Fruit fly (Drosophila melanogaster) whole organism, wandering third instar larva: ENCODE measurements around the gene CG31815.

Experiments used
- Abd-B ChIP-seq: fragments of >200 bp; optimal IDR thresholded peaks from 2 replicates; lab custom pipeline; 2017; ENCODE audit warnings: missing biosample characterization, missing genetic modification characterization
- CG32264 ChIP-seq: fragments of 200-800 bp; sonication (Bioruptor generic); optimal IDR thresholded peaks from 2 replicates; lab custom pipeline; 2016; ENCODE audit warnings: missing biosample characterization, missing genetic modification characterization
- CG9705 ChIP-seq: fragments of 200-800 bp; sonication (Bioruptor generic); optimal IDR thresholded peaks from 2 replicates; lab custom pipeline; 2018; ENCODE audit warnings: missing biosample characterization, mild to moderate bottlenecking, missing genetic modification characterization
- CrebA ChIP-seq: fragments of 200-800 bp; sonication (Bioruptor generic); optimal IDR thresholded peaks from 2 replicates; lab custom pipeline; 2016; ENCODE audit warnings: missing biosample characterization, mild to moderate bottlenecking, missing genetic modification characterization, borderline replicate concordance
- Dfd ChIP-seq: fragments of >200 bp; optimal IDR thresholded peaks from 2 replicates; lab custom pipeline; 2017; ENCODE audit warnings: missing biosample characterization, missing genetic modification characterization
- Dif ChIP-seq: fragments of 200-275, 200-300 bp; sonication (Bioruptor generic); optimal IDR thresholded peaks from 2 replicates; lab custom pipeline; 2018; ENCODE audit warnings: missing biosample characterization, missing genetic modification characterization; ENCODE audit not compliant: partially characterized antibody
- GATAd ChIP-seq: sonication (Bioruptor generic); optimal IDR thresholded peaks from 2 replicates; lab custom pipeline; 2016; ENCODE audit warnings: missing biosample characterization, missing genetic modification characterization
- HLH106 ChIP-seq: fragments of 200-800 bp; optimal IDR thresholded peaks from 3 replicates; lab custom pipeline; 2019; ENCODE audit warnings: missing biosample characterization, mild to moderate bottlenecking, missing genetic modification characterization, moderate library complexity
- Hnf4 ChIP-seq: fragments of 200-800 bp; sonication (Bioruptor generic); optimal IDR thresholded peaks from 2 replicates; lab custom pipeline; 2016; ENCODE audit warnings: missing biosample characterization, mild to moderate bottlenecking, missing genetic modification characterization
- Hr78 ChIP-seq: fragments of >200 bp; optimal IDR thresholded peaks from 2 replicates; lab custom pipeline; 2017; ENCODE audit warnings: missing biosample characterization, missing genetic modification characterization
- Hr83 ChIP-seq: fragments of 200-300 bp; sonication (Bioruptor generic); optimal IDR thresholded peaks from 2 replicates; lab custom pipeline; 2016; ENCODE audit warnings: missing biosample characterization, mild to moderate bottlenecking, missing genetic modification characterization, moderate library complexity; ENCODE audit not compliant: poor library complexity, severe bottlenecking
- Jra ChIP-seq: sonication (Bioruptor generic); optimal IDR thresholded peaks from 2 replicates; lab custom pipeline; 2016; ENCODE audit warnings: missing biosample characterization, missing genetic modification characterization
- Mio ChIP-seq: sonication (Bioruptor generic); optimal IDR thresholded peaks from 2 replicates; lab custom pipeline; 2016; ENCODE audit warnings: missing biosample characterization, missing genetic modification characterization
- Myc ChIP-seq: fragments of >200 bp; optimal IDR thresholded peaks from 2 replicates; lab custom pipeline; 2017
- N ChIP-seq: fragments of >200 bp; optimal IDR thresholded peaks from 2 replicates; lab custom pipeline; 2018; ENCODE audit warnings: missing biosample characterization, missing external identifiers, missing genetic modification characterization
- OdsH ChIP-seq: fragments of 200-800 bp; sonication (Bioruptor generic); optimal IDR thresholded peaks from 2 replicates; lab custom pipeline; 2016; ENCODE audit warnings: missing biosample characterization, mild to moderate bottlenecking, missing genetic modification characterization
- Rel ChIP-seq, 2 experiments: fragments of 200-800 bp; sonication (Bioruptor generic) in 1 of 2; optimal IDR thresholded peaks; 2 replicates in 1 of 2; 3 replicates in 1 of 2; lab custom pipeline; 2016 to 2019; ENCODE audit warnings: mild to moderate bottlenecking in 2 of 2, missing biosample characterization in 2 of 2, missing genetic modification characterization in 2 of 2, moderate library complexity in 1 of 2
- Sp1 ChIP-seq: fragments of 200-800 bp; sonication (Bioruptor generic); optimal IDR thresholded peaks from 3 replicates; lab custom pipeline; 2019; ENCODE audit warnings: missing biosample characterization, mild to moderate bottlenecking, missing genetic modification characterization, moderate library complexity
- Vsx2 ChIP-seq: fragments of 200-300, 225-300 bp; sonication (Bioruptor generic); optimal IDR thresholded peaks from 2 replicates; lab custom pipeline; 2018; ENCODE audit warnings: missing biosample characterization, missing genetic modification characterization; ENCODE audit not compliant: partially characterized antibody
- br ChIP-seq: fragments of 200-800 bp; sonication (Bioruptor generic); optimal IDR thresholded peaks from 2 replicates; lab custom pipeline; 2016; ENCODE audit warnings: missing biosample characterization, missing genetic modification characterization
- brk ChIP-seq: fragments of 200-800 bp; sonication (Bioruptor generic); optimal IDR thresholded peaks from 2 replicates; lab custom pipeline; 2016; ENCODE audit warnings: missing biosample characterization, mild to moderate bottlenecking, missing genetic modification characterization
- dl ChIP-seq, 2 experiments: fragments of 175-275, 200-275 bp in 1 of 2; fragments of 200-275 bp in 1 of 2; sonication (Bioruptor generic); optimal IDR thresholded peaks; lab custom pipeline; 2018; ENCODE audit warnings: mild to moderate bottlenecking in 2 of 2, missing biosample characterization in 2 of 2, missing genetic modification characterization in 2 of 2, moderate library complexity in 2 of 2; ENCODE audit not compliant: partially characterized antibody in 2 of 2, insufficient read depth in 1 of 2
- dmrt93B ChIP-seq: fragments of 200-800 bp; sonication (Bioruptor generic); optimal IDR thresholded peaks from 2 replicates; lab custom pipeline; 2018; ENCODE audit warnings: missing biosample characterization, mild to moderate bottlenecking, missing genetic modification characterization
- dsf ChIP-seq: sonication (Bioruptor generic); optimal IDR thresholded peaks from 2 replicates; lab custom pipeline; 2016; ENCODE audit warnings: missing biosample characterization, missing genetic modification characterization, borderline replicate concordance
- ey ChIP-seq: fragments of 200-800 bp; sonication (Bioruptor generic); optimal IDR thresholded peaks from 2 replicates; lab custom pipeline; 2016; ENCODE audit warnings: missing biosample characterization, missing genetic modification characterization
- foxo ChIP-seq, 2 experiments: fragments of 200-800 bp; sonication (Bioruptor generic); optimal IDR thresholded peaks; 2 replicates in 1 of 2; 3 replicates in 1 of 2; lab custom pipeline; 2016 to 2017; ENCODE audit warnings: missing biosample characterization in 2 of 2, missing genetic modification characterization in 2 of 2
- fru ChIP-seq: fragments of 200-800 bp; sonication (Bioruptor generic); optimal IDR thresholded peaks from 3 replicates; lab custom pipeline; 2016; ENCODE audit warnings: missing biosample characterization, mild to moderate bottlenecking, missing genetic modification characterization
- h ChIP-seq: fragments of 200-800 bp; sonication (Bioruptor generic); optimal IDR thresholded peaks from 3 replicates; lab custom pipeline; 2016; ENCODE audit warnings: missing biosample characterization, mild to moderate bottlenecking, missing genetic modification characterization
- jim ChIP-seq: fragments of 175-275, 200-325 bp; sonication (Bioruptor generic); optimal IDR thresholded peaks from 2 replicates; lab custom pipeline; 2016; ENCODE audit warnings: missing biosample characterization, mild to moderate bottlenecking, missing genetic modification characterization
- lola ChIP-seq: fragments of >200 bp; optimal IDR thresholded peaks from 2 replicates; lab custom pipeline; 2017; ENCODE audit warnings: missing biosample characterization, missing genetic modification characterization
- pan ChIP-seq: fragments of >200 bp; optimal IDR thresholded peaks from 2 replicates; lab custom pipeline; 2017
- psq ChIP-seq: fragments of 200-800 bp; sonication (Bioruptor generic); optimal IDR thresholded peaks from 3 replicates; lab custom pipeline; 2017; ENCODE audit warnings: missing biosample characterization, mild to moderate bottlenecking, missing genetic modification characterization, moderate library complexity
- rgr ChIP-seq: fragments of 200-800 bp; sonication (Bioruptor generic); optimal IDR thresholded peaks from 3 replicates; lab custom pipeline; 2016; ENCODE audit warnings: missing biosample characterization, mild to moderate bottlenecking, missing genetic modification characterization
- sage ChIP-seq: fragments of 200-800 bp; sonication (Bioruptor generic); optimal IDR thresholded peaks from 2 replicates; lab custom pipeline; 2016; ENCODE audit warnings: missing biosample characterization, mild to moderate bottlenecking, missing genetic modification characterization
- sv ChIP-seq: fragments of 200-800 bp; sonication (Bioruptor generic); optimal IDR thresholded peaks from 3 replicates; lab custom pipeline; 2016; ENCODE audit warnings: missing biosample characterization, missing genetic modification characterization
- tai ChIP-seq: sonication (Bioruptor generic); optimal IDR thresholded peaks from 2 replicates; lab custom pipeline; 2016; ENCODE audit warnings: missing biosample characterization, missing genetic modification characterization
- usp ChIP-seq: fragments of >200 bp; optimal IDR thresholded peaks from 2 replicates; lab custom pipeline; 2017; ENCODE audit warnings: missing biosample characterization, missing genetic modification characterization
- woc ChIP-seq: sonication (Bioruptor generic); optimal IDR thresholded peaks from 2 replicates; lab custom pipeline; 2016; ENCODE audit warnings: missing biosample characterization, mild to moderate bottlenecking, missing genetic modification characterization

Gene CG31815

dm6 chr2L:16656692-16657109 lies 51.1 kb downstream of the CG31815 start:
- TF ChIP-seq fru (GFP tag; lab: Kevin White, UChicago) (peak; percentile 48), CG32264 (GFP tag; lab: Kevin White, UChicago) (no peak), br (peak; percentile 32), N (GFP tag; lab: Kevin White, UChicago) (no peak), woc (peak; percentile 71), foxo (GFP tag; optimal IDR thresholded peaks at IDR 0.05; lab: Kevin White, UChicago) (peak in 1 of 2 experiments; percentile 57), Abd-B (GFP tag; lab: Kevin White, UChicago) (no peak), Hnf4 (GFP tag; lab: Kevin White, UChicago) (no peak), Sp1 (GFP tag; lab: Kevin White, UChicago) (peak; percentile 37), Rel (GFP tag; optimal IDR thresholded peaks at IDR 0.05; lab: Kevin White, UChicago) (no peak), Rel (tag; optimal IDR thresholded peaks at IDR 0.05; lab: Kevin White, UChicago) (peak; percentile 4), lola (no peak), dl (GFP tag; optimal IDR thresholded peaks at IDR 0.05; lab: Kevin White, UChicago; ENCODE audit: insufficient read depth in 1 of 2, partially characterized antibody in 2 of 2) (peak; percentile 81 to 90), h (GFP tag; lab: Kevin White, UChicago) (peak; percentile 49), CrebA (GFP tag; lab: Kevin White, UChicago) (no peak), GATAd (GFP tag; lab: Kevin White, UChicago) (no peak), Hr83 (GFP tag; lab: Kevin White, UChicago) (no peak), brk (GFP tag; lab: Kevin White, UChicago) (no peak), usp (GFP tag; lab: Kevin White, UChicago) (no peak), tai (GFP tag; lab: Kevin White, UChicago) (no peak), Mio (GFP tag; lab: Kevin White, UChicago) (no peak), rgr (GFP tag; lab: Kevin White, UChicago) (no peak), Vsx2 (GFP tag; lab: Kevin White, UChicago) (peak; percentile 90), CG9705 (no peak), Hr78 (GFP tag; lab: Kevin White, UChicago) (no peak), HLH106 (tag; lab: Kevin White, UChicago) (peak; percentile 70), Dfd (GFP tag; lab: Kevin White, UChicago) (no peak), sage (GFP tag; lab: Kevin White, UChicago) (no peak), Dif (GFP tag; lab: Kevin White, UChicago) (peak; percentile 99), psq (GFP tag; lab: Kevin White, UChicago) (peak; percentile 42), ey (GFP tag; lab: Kevin White, UChicago) (peak; percentile 27), jim (no peak), Myc (lab: Kevin White, UChicago) (peak; percentile 90), Jra (GFP tag; lab: Kevin White, UChicago) (peak; percentile 33), dmrt93B (GFP tag; lab: Kevin White, UChicago) (peak; percentile 40), OdsH (no peak), sv (GFP tag; lab: Kevin White, UChicago) (peak; percentile 43), dsf (GFP tag; lab: Kevin White, UChicago) (peak; percentile 19), pan (lab: Kevin White, UChicago) (no peak)
